Comparison of ENCODE assay signal across 2 worm cellular contexts in the genomic region with DNA sequence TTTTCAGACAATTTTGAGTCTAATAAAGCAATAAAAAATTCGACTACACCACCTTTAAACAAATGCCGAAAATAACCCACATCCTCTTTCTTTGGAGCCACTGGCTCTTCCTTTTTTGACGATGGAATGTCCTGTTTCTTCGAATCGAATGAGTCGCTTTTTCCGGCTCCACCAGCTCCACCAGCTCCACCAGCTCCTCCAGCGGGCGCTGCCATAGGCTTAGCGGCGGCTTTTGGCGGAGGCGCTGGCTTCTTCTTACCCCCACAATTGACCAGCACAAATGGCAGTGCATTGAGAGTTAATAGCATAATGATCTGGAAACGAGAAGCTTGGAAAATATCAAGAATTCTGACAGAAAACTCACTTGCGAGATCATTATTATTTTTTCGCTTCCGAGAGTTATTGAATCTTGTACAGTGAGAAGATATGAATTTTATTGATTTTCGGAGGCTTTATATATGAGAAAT.
A peak's percentile ranks its signal among the peaks of the same experiment; 100 is the strongest.
TF ChIP-seq lines count a peak whose summit lies in the region.

A gene (minus strand): TSS at position 417 of the 467 bp plus-strand sequence.

TF ChIP-seq in whole organism, L4 larva, 104 proteins besides CTCF, POLR2A, EP300 and RAD21:
- TF ChIP-seq Y105C5A.15 (GFP tag; IDR thresholded peaks at IDR 0.05; lab: Robert Waterston, UW) (no peak), dmd-9 (GFP tag; IDR thresholded peaks at IDR 0.05; lab: Robert Waterston, UW) (no peak), aha-1 (tag; lab: Kevin White, UChicago) (peak; percentile 52), egl-43 (GFP tag; IDR thresholded peaks at IDR 0.05; lab: Robert Waterston, UW) (0 out of 2 replicates have a peak, but pooled peaks have one; percentile 24), gei-8 (GFP tag; optimal IDR thresholded peaks at IDR 0.05; lab: Kevin White, UChicago) (no peak), ZK337.2 (GFP tag; IDR thresholded peaks at IDR 0.05; lab: Robert Waterston, UW) (no peak), zag-1 (tag; optimal IDR thresholded peaks at IDR 0.05; lab: Kevin White, UChicago) (no peak), nhr-111 (GFP tag; optimal IDR thresholded peaks at IDR 0.05; lab: Kevin White, UChicago) (no peak), set-16 (GFP tag; IDR thresholded peaks at IDR 0.05; lab: Robert Waterston, UW) (peak; percentile 77)

TF ChIP-seq in whole organism, young adult, 124 proteins besides CTCF, POLR2A, EP300 and RAD21:
- peak; percentile 38; the same call in 1 of the 2 replicates for TF ChIP-seq egrh-3 (GFP tag; IDR thresholded peaks at IDR 0.05; lab: Robert Waterston, UW)
- TF ChIP-seq ztf-28 (GFP tag; IDR thresholded peaks at IDR 0.05; lab: Robert Waterston, UW) = no peak
- no peak for TF ChIP-seq ztf-25 (GFP tag; IDR thresholded peaks at IDR 0.05; lab: Robert Waterston, UW)
- no peak for TF ChIP-seq dpl-1 (GFP tag; optimal IDR thresholded peaks at IDR 0.05; lab: Kevin White, UChicago)
- TF ChIP-seq zfh-2 (GFP tag; conservative IDR thresholded peaks at IDR 0.05; lab: Robert Waterston, UW) = peak; percentile 68
